Fruit fly (Drosophila melanogaster) ovary, adult (tissue): Measurements from ENCODE around the gene nullo.

ENCODE experiments used
- CG17801 ChIP-seq: fragments of 200-800 bp; optimal IDR thresholded peaks from 2 replicates; lab custom pipeline; 2019; ENCODE audit warnings: missing biosample characterization, mild to moderate bottlenecking, missing genetic modification characterization, moderate library complexity; ENCODE audit not compliant: partially characterized antibody

Gene nullo

dm6 chrX:7095292-7095911 lies 46.1 kb downstream of the nullo start:
- TF ChIP-seq CG17801 (GFP tag; lab: Kevin White, UChicago) = peak; percentile 98

DNA sequence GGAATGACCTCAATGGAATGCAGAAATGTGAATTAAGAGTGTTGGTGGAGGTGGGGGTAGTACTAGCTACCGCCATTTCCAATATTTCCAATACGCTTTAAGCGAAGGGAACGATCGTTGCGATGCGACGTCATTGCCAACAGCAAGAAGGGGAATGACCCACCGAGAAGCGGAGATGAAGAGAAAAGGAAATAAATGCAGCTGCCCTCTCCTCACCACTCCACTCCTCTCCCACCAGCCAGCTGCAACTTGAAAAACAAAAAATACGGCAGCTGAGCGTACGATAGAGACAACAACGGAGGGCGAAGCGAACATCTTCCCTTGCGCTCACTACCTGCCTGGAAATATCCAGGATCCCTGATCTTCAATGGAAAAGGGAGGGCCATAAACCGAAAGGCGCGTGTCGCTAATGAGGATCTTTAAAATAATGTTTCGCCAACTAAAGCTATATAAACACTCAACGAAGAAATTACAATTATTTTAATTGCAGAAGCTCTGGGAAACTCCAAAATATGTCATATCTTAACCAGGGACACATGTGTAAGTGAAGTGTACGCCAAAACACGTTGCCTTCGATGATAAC lies 46.7 kb downstream of the nullo start:
- no peak for TF ChIP-seq CG17801 (GFP tag; lab: Kevin White, UChicago)

DNA sequence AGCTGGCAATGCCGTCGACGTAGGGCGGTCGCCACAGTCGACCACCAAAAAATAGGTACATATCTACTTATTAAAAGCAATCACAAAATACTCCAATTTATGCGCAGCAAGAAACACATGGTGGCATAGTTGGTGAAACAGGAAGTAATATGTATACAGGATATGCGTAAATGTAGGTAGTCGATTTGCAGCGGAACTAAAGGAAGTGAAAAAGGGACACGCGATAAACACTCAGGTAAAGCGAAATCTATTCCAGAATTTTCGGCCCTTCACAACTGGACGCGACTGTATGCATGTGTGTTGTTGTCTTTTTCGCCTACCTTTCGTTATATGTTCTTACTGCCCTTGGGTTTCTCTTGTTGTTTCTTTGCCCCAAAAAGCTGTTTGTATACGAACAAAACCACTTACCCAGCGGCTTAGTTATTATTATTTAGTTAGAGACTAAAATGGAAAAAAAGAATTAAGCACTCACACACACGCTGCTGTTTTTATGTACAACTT lies 47.3 kb downstream of the nullo start:
- peak; percentile 89 for TF ChIP-seq CG17801 (GFP tag; lab: Kevin White, UChicago)

DNA sequence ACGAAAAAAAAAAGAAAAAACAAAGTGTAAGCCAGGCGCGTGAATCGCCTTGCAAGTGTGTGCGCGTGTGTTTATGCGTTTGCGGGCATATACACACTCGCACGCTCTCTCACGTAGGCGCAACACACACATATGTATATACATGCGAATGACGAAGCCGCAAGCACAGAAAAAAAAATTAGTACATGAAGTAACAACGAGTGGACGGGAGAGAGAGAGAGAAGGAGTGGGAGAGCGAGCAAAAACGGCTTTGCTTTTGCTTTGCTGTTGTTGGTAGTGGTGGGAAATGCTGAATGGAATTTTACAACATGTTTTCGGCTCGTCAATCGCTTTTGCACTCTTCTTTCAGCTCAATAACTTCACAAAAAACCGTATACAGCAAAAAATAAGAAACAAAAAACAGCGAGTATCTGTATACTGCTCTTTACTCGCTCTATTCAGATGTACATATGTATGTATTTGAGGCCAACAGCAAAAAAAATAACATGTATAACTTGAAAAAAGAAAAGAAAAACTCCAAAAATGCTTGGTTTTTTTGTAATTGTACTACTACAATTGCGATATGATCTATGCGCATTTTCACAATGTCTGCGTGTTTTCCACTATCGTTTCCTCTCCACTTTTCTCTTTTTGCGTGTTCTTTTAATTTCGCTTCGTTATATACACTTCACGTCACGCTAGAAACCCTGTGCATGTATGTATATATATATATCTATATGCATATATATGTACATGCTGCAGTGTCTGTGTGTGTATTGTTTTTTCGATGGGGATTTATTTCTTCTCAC lies 48.0 kb downstream of the nullo start:
- TF ChIP-seq CG17801 (GFP tag; lab: Kevin White, UChicago) = peak; percentile 56

dm6 chrX:7097859-7098303 lies 48.6 kb downstream of the nullo start, which contains the start of gene Sxl:
Sxl (minus strand) TSS chrX:7098053.
- peak; percentile 23 for TF ChIP-seq CG17801 (GFP tag; lab: Kevin White, UChicago)
